Worm (Caenorhabditis elegans): ENCODE data around the gene F44F4.3.

The F44F4.3 gene

DNA sequence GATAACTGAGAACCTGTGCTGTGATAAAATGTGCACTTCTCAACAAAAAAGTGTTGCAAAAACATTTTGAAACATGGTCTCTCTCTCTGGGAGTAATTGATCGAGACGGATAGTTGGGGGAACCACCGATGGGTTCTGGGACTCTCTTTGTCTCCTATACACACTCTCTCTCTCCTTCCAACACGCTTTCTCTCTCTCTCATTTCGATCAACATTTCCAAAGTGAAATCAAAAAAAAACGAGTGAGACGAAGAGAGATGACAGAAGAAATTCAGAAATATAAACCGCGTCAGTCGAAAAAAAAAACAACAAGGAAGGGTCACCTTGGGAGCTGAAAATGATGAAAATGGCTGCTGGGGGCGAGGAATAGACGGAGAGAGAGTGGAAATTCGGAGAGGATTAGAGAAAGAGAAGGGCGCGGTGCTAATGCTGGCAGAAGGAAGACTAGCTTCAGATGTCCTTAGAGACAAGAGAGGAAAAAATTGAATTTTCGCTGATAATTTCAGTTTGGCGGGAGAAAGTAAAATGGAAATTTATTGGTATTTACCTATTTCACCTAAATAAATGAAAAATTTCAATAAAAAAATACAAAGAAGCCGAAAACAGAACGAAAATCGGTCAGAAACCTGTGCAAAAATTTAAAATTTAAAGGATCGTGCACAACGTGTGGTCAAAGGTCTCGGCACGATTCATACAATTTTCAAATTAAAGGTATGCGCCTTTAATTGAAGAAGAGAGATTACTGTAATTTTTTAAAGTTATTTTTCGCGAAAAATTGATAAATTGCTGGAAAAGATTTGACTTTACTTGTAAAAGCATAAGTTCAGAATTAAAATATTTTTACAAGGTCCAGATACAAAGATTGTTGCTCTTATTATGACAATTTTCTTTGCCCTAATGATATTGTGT, 22.7 kb downstream of the F44F4.3 start:
- TF ChIP-seq unc-130 (GFP tag; optimal IDR thresholded peaks at IDR 0.05): no peak
- TF ChIP-seq dpl-1 (GFP tag; optimal IDR thresholded peaks at IDR 0.05): peak; percentile 19
- TF ChIP-seq hlh-11 (tag; optimal IDR thresholded peaks at IDR 0.05): peak; percentile 3
- TF ChIP-seq nhr-6 (tag; optimal IDR thresholded peaks at IDR 0.05): peak; percentile 11
- TF ChIP-seq F44E2.7 (GFP tag; IDR thresholded peaks at IDR 0.05): no peak
- TF ChIP-seq nhr-25 (tag; optimal IDR thresholded peaks at IDR 0.05; ENCODE audit: borderline replicate concordance, insufficient read depth): peak; percentile 41
- no peak for TF ChIP-seq mdt-29 (GFP tag; IDR thresholded peaks at IDR 0.05)
- TF ChIP-seq mxl-3 (GFP tag; optimal IDR thresholded peaks at IDR 0.05): peak; percentile 31
- TF ChIP-seq nhr-48 (tag; optimal IDR thresholded peaks at IDR 0.05): no peak
- TF ChIP-seq ctbp-1 (GFP tag; IDR thresholded peaks at IDR 0.05): no peak
- TF ChIP-seq mes-2 (tag; optimal IDR thresholded peaks at IDR 0.05; ENCODE audit: poor library complexity, severe bottlenecking): peak; percentile 5
- peak; percentile 35; the same call in 1 of the 2 replicates for TF ChIP-seq dmd-6 (GFP tag; IDR thresholded peaks at IDR 0.05)
- TF ChIP-seq unc-62 (GFP tag; optimal IDR thresholded peaks at IDR 0.05 in 1 of 2): peak in 1 of 2 experiments; percentile 74
- TF ChIP-seq unc-62 (tag; optimal IDR thresholded peaks at IDR 0.05): no peak
- no peak for TF ChIP-seq tra-1 (GFP tag; IDR thresholded peaks at IDR 0.05)
- no peak for TF ChIP-seq nhr-102 (tag; optimal IDR thresholded peaks at IDR 0.05)
- TF ChIP-seq nhr-10 (tag; optimal IDR thresholded peaks at IDR 0.05): no peak
- no peak for TF ChIP-seq Y75B8A.6 (GFP tag; IDR thresholded peaks at IDR 0.05)
- TF ChIP-seq mdl-1 (tag; optimal IDR thresholded peaks at IDR 0.05): peak in 1 of 2 experiments; percentile 42
- no peak for TF ChIP-seq F10B5.3 (tag; optimal IDR thresholded peaks at IDR 0.05)
- no peak for TF ChIP-seq snpc-4 (tag; optimal IDR thresholded peaks at IDR 0.05)
- peak; percentile 25 for TF ChIP-seq F49E8.2 (tag; optimal IDR thresholded peaks at IDR 0.05; ENCODE audit: borderline replicate concordance)
- no peak for TF ChIP-seq duxl-1 (tag; optimal IDR thresholded peaks at IDR 0.05; ENCODE audit: poor library complexity)
- TF ChIP-seq ztf-7 (tag; optimal IDR thresholded peaks at IDR 0.05): no peak
- no peak for TF ChIP-seq cey-2 (tag; optimal IDR thresholded peaks at IDR 0.05; ENCODE audit: borderline replicate concordance, insufficient read depth)
- 0 out of 2 replicates have a peak, but pooled peaks have one; percentile 12 for TF ChIP-seq hmg-1.1 (GFP tag; IDR thresholded peaks at IDR 0.05)
- TF ChIP-seq lin-38 (GFP tag; IDR thresholded peaks at IDR 0.05): 0 out of 2 replicates have a peak, but pooled peaks have one; percentile 12
- no peak for TF ChIP-seq daf-8 (GFP tag; IDR thresholded peaks at IDR 0.05)
- no peak for TF ChIP-seq T26A8.4 (GFP tag; IDR thresholded peaks at IDR 0.05)
- peak in 1 of 2 experiments; percentile 29 for TF ChIP-seq lsy-2 (tag; optimal IDR thresholded peaks at IDR 0.05)
- no peak for TF ChIP-seq snpc-1.2 (GFP tag; IDR thresholded peaks at IDR 0.05)
- peak; percentile 49 for TF ChIP-seq dve-1 (tag; optimal IDR thresholded peaks at IDR 0.05; ENCODE audit: insufficient read depth)
- TF ChIP-seq set-16 (GFP tag; IDR thresholded peaks at IDR 0.05): 0 out of 2 replicates have a peak, but pooled peaks have one; percentile 12
- no peak for TF ChIP-seq ceh-82 (tag; optimal IDR thresholded peaks at IDR 0.05)
- no peak for TF ChIP-seq mxl-2 (GFP tag; conservative IDR thresholded peaks at IDR 0.05)

- TF ChIP-seq mxl-3 (GFP tag; optimal IDR thresholded peaks at IDR 0.05) (peak; percentile 17), hlh-30 (tag; optimal IDR thresholded peaks at IDR 0.05; ENCODE audit: insufficient read depth) (peak; percentile 37), madf-5 (GFP tag; IDR thresholded peaks at IDR 0.05) (no peak), T20F7.1 (GFP tag; optimal IDR thresholded peaks at IDR 0.05) (peak; percentile 17), dpl-1 (GFP tag; optimal IDR thresholded peaks at IDR 0.05) (no peak), unc-62 (GFP tag; optimal IDR thresholded peaks at IDR 0.05 in 1 of 2) (peak in 1 of 2 experiments; percentile 64), unc-62 (tag; optimal IDR thresholded peaks at IDR 0.05) (no peak), saeg-2 (GFP tag; IDR thresholded peaks at IDR 0.05) (0 out of 2 replicates have a peak, but pooled peaks have one; percentile 10), ceh-20 (GFP tag; IDR thresholded peaks at IDR 0.05) (no peak), tra-1 (GFP tag; IDR thresholded peaks at IDR 0.05) (peak; percentile 45; the same call in 1 of the 2 replicates), mep-1 (tag; optimal IDR thresholded peaks at IDR 0.05) (peak; percentile 15), fkh-10 (GFP tag; optimal IDR thresholded peaks at IDR 0.05) (peak; percentile 32), hlh-11 (tag; optimal IDR thresholded peaks at IDR 0.05) (peak; percentile 61), mdl-1 (tag; optimal IDR thresholded peaks at IDR 0.05) (peak; percentile 18 to 25), set-16 (GFP tag; IDR thresholded peaks at IDR 0.05) (0 out of 2 replicates have a peak, but pooled peaks have one; percentile 13), dmd-6 (GFP tag; IDR thresholded peaks at IDR 0.05) (peak; percentile 74), Y48G9A.11 (GFP tag; IDR thresholded peaks at IDR 0.05) (no peak), zag-1 (tag; optimal IDR thresholded peaks at IDR 0.05) (no peak), lin-13 (GFP tag; optimal IDR thresholded peaks at IDR 0.05) (no peak)
Observed at ce11 chrII:10861723-10862486, 23.8 kb downstream of the F44F4.3 start.
